Worm (Caenorhabditis elegans): Measurements from ENCODE around the gene F20H11.1.

F20H11.1 gene

ce11 chrIII:6625317-6625716 is 33.3 kb upstream of the F20H11.1 start (continued):
- TF ChIP-seq lin-15B (tag; optimal IDR thresholded peaks at IDR 0.05) (no peak), dpl-1 (GFP tag; optimal IDR thresholded peaks at IDR 0.05) (peak; percentile 64), F37D6.2 (tag; optimal IDR thresholded peaks at IDR 0.05) (no peak), unc-62 (GFP tag; optimal IDR thresholded peaks at IDR 0.05 in 1 of 2) (no peak), unc-62 (tag; optimal IDR thresholded peaks at IDR 0.05) (no peak), unc-130 (GFP tag; optimal IDR thresholded peaks at IDR 0.05) (peak; percentile 74), lim-7 (GFP tag; IDR thresholded peaks at IDR 0.05) (no peak), ceh-82 (tag; optimal IDR thresholded peaks at IDR 0.05) (no peak), arid-1 (GFP tag; conservative IDR thresholded peaks at IDR 0.05) (no peak), mxl-2 (GFP tag; conservative IDR thresholded peaks at IDR 0.05) (no peak), nhr-76 (tag; optimal IDR thresholded peaks at IDR 0.05) (no peak), hlh-11 (tag; optimal IDR thresholded peaks at IDR 0.05) (peak; percentile 13), hif-1 (tag; optimal IDR thresholded peaks at IDR 0.05) (peak in 1 of 2 experiments; percentile 58), Y105C5A.15 (GFP tag; IDR thresholded peaks at IDR 0.05) (no peak), vab-7 (GFP tag; IDR thresholded peaks at IDR 0.05) (0 out of 2 replicates have a peak, but pooled peaks have one; percentile 24), nhr-77 (tag; optimal IDR thresholded peaks at IDR 0.05) (peak; percentile 44), daf-16 (GFP tag; optimal IDR thresholded peaks at IDR 0.05) (no peak), daf-16 (tag; optimal IDR thresholded peaks at IDR 0.05) (peak; percentile 8), dmd-9 (GFP tag; IDR thresholded peaks at IDR 0.05) (no peak), ceh-44 (GFP tag; IDR thresholded peaks at IDR 0.05) (no peak), ceh-28 (tag; optimal IDR thresholded peaks at IDR 0.05) (no peak), mdt-29 (GFP tag; IDR thresholded peaks at IDR 0.05) (no peak), T20F7.1 (GFP tag; optimal IDR thresholded peaks at IDR 0.05) (peak; percentile 32), nhr-6 (tag; optimal IDR thresholded peaks at IDR 0.05) (peak; percentile 37), madf-9 (GFP tag; conservative IDR thresholded peaks at IDR 0.05) (no peak), nhr-42 (GFP tag; IDR thresholded peaks at IDR 0.05) (no peak), lsy-2 (tag; optimal IDR thresholded peaks at IDR 0.05) (peak in 1 of 2 experiments; percentile 78), mes-2 (tag; optimal IDR thresholded peaks at IDR 0.05; ENCODE audit: poor library complexity, severe bottlenecking) (peak; percentile 94)

- TF ChIP-seq nhr-41 (GFP tag; IDR thresholded peaks at IDR 0.05) (no peak), sdz-12 (GFP tag; optimal IDR thresholded peaks at IDR 0.05) (no peak)
These were observed 32.9 kb upstream of the F20H11.1 start, which contains the start of gene copd-1 for ce11 chrIII:6624872-6625271. Gene copd-1, minus strand, starts transcription at chrIII:6624972.

- TF ChIP-seq rbr-2 (tag; optimal IDR thresholded peaks at IDR 0.05) (no peak), aha-1 (tag) (no peak), nhr-28 (tag; optimal IDR thresholded peaks at IDR 0.05) (no peak), lim-7 (GFP tag; IDR thresholded peaks at IDR 0.05) (no peak), ama-1 (optimal IDR thresholded peaks at IDR 0.05) (no peak), daf-16 (GFP tag; optimal IDR thresholded peaks at IDR 0.05) (no peak), daf-16 (tag; optimal IDR thresholded peaks at IDR 0.05) (no peak), nhr-102 (tag; optimal IDR thresholded peaks at IDR 0.05) (no peak), lin-39 (tag; optimal IDR thresholded peaks at IDR 0.05) (no peak), egl-43 (GFP tag; IDR thresholded peaks at IDR 0.05) (no peak), F26F4.8 (GFP tag; conservative IDR thresholded peaks at IDR 0.05) (no peak), pha-4 (GFP tag; IDR thresholded peaks at IDR 0.05) (no peak), pha-4 (tag; optimal IDR thresholded peaks at IDR 0.05) (no peak), mdl-1 (tag; optimal IDR thresholded peaks at IDR 0.05) (no peak), madf-9 (GFP tag; conservative IDR thresholded peaks at IDR 0.05) (no peak), ceh-82 (tag; optimal IDR thresholded peaks at IDR 0.05) (no peak), fos-1 (tag; optimal IDR thresholded peaks at IDR 0.05) (no peak), lin-1 (GFP tag; IDR thresholded peaks at IDR 0.05) (no peak), snpc-4 (tag; optimal IDR thresholded peaks at IDR 0.05) (no peak), D1046.2 (GFP tag; IDR thresholded peaks at IDR 0.05) (no peak), spr-3 (GFP tag; optimal IDR thresholded peaks at IDR 0.05) (no peak), daf-8 (GFP tag; IDR thresholded peaks at IDR 0.05) (no peak)
These were observed 28.0 kb upstream of the F20H11.1 start, which contains the start of gene C13B9.2 for ce11 chrIII:6619952-6620351. Gene C13B9.2, plus strand, starts transcription at chrIII:6620252.
